Fruit fly (Drosophila melanogaster) whole organism, embryonic: ENCODE measurements around the gene CG4611.

Experiments used
- ATbp ChIP-seq: fragments of 200-800 bp; sonication (Bioruptor generic); optimal IDR thresholded peaks from 2 replicates; lab custom pipeline; 2017; ENCODE audit warnings: missing biosample characterization, mild to moderate bottlenecking, missing genetic modification characterization, missing genetic modification reagents
- Bdp1 ChIP-seq: fragments of 200-800 bp; sonication (Bioruptor generic); optimal IDR thresholded peaks from 3 replicates; lab custom pipeline; 2016; ENCODE audit warnings: missing biosample characterization, missing genetic modification characterization
- CG10321 ChIP-seq: fragments of 200-800 bp; sonication (Bioruptor generic); IDR thresholded peaks from 2 replicates; pipeline ENCODE4 v1.3.6; 2022; ENCODE audit warnings: missing biosample characterization, missing genetic modification characterization
- CG11247 ChIP-seq: fragments of 200-800 bp; sonication (Bioruptor generic); IDR thresholded peaks from 2 replicates; pipeline ENCODE4 v1.3.6; 2022; ENCODE audit warnings: missing biosample characterization, missing genetic modification characterization
- CG11723 ChIP-seq: fragments of 200-800 bp; sonication (Bioruptor generic); optimal IDR thresholded peaks from 2 replicates; lab custom pipeline; 2017; ENCODE audit warnings: missing biosample characterization, mild to moderate bottlenecking, missing genetic modification characterization
- CG12659 ChIP-seq: fragments of 200-800 bp; sonication (Bioruptor generic); optimal IDR thresholded peaks from 3 replicates; lab custom pipeline; 2017; ENCODE audit warnings: mild to moderate bottlenecking, missing biosample characterization, missing genetic modification reagents, missing genetic modification characterization
- CG17912 ChIP-seq: fragments of 200-800 bp; sonication (Bioruptor generic); optimal IDR thresholded peaks from 2 replicates; lab custom pipeline; 2018; ENCODE audit warnings: missing biosample characterization, mild to moderate bottlenecking, missing genetic modification characterization
- CG18476 ChIP-seq: fragments of 200-800 bp; sonication (Bioruptor generic); optimal IDR thresholded peaks from 2 replicates; lab custom pipeline; 2016; ENCODE audit warnings: missing biosample characterization, mild to moderate bottlenecking, missing genetic modification characterization
- CG18599 ChIP-seq: fragments of 200-800 bp; sonication (Bioruptor generic); optimal IDR thresholded peaks from 3 replicates; lab custom pipeline; 2017; ENCODE audit warnings: missing biosample characterization, missing genetic modification characterization, mild to moderate bottlenecking, moderate library complexity, missing genetic modification reagents
- CG18619 ChIP-seq: fragments of 200-800 bp; sonication (Bioruptor generic); optimal IDR thresholded peaks from 3 replicates; lab custom pipeline; 2017; ENCODE audit warnings: missing biosample characterization, mild to moderate bottlenecking, missing genetic modification characterization
- CG31365 ChIP-seq: fragments of 200-800 bp; sonication (Bioruptor generic); optimal IDR thresholded peaks from 2 replicates; lab custom pipeline; 2018; ENCODE audit warnings: missing biosample characterization, mild to moderate bottlenecking, missing genetic modification characterization
- CG3163 ChIP-seq: fragments of 200-800 bp; sonication (Bioruptor generic); optimal IDR thresholded peaks from 3 replicates; lab custom pipeline; 2016; ENCODE audit warnings: missing biosample characterization, missing genetic modification characterization
- CG32532 ChIP-seq: fragments of 200-800 bp; sonication (Bioruptor generic); IDR thresholded peaks from 2 replicates; pipeline ENCODE4 v1.3.6; 2022; ENCODE audit warnings: missing biosample characterization, missing genetic modification characterization
- CG32767 ChIP-seq: fragments of 200-800 bp; sonication (Bioruptor generic); IDR thresholded peaks from 2 replicates; pipeline ENCODE4 v1.3.6; 2022; ENCODE audit warnings: missing biosample characterization, missing genetic modification characterization
- CG3995 ChIP-seq: fragments of 200-800 bp; sonication (Bioruptor generic); optimal IDR thresholded peaks from 3 replicates; lab custom pipeline; 2016; ENCODE audit warnings: missing biosample characterization, missing genetic modification characterization
- CG4424 ChIP-seq: fragments of 200-800 bp; sonication (Bioruptor generic); optimal IDR thresholded peaks from 3 replicates; lab custom pipeline; 2016; ENCODE audit warnings: missing biosample characterization, missing genetic modification characterization
- CG7372 ChIP-seq: fragments of 200-800 bp; sonication (Bioruptor generic); IDR thresholded peaks from 2 replicates; pipeline ENCODE4 v1.3.6; 2022; ENCODE audit warnings: missing biosample characterization, missing genetic modification characterization
- CG7786 ChIP-seq: fragments of 200-800 bp; sonication (Bioruptor generic); optimal IDR thresholded peaks from 2 replicates; lab custom pipeline; 2016; ENCODE audit warnings: missing biosample characterization, missing genetic modification characterization
- CG7987 ChIP-seq: fragments of 200-800 bp; sonication (Bioruptor generic); optimal IDR thresholded peaks from 2 replicates; lab custom pipeline; 2018; ENCODE audit warnings: missing biosample characterization, mild to moderate bottlenecking, missing genetic modification characterization, moderate library complexity
- Dfd ChIP-seq, 2 experiments: fragments of >200 bp; optimal IDR thresholded peaks; 2 replicates each; lab custom pipeline; 2017; ENCODE audit warnings: missing biosample characterization in 2 of 2, missing genetic modification characterization in 2 of 2
- Doc3 ChIP-seq: fragments of 200-800 bp; sonication (Bioruptor generic); IDR thresholded peaks from 3 replicates; pipeline ENCODE4 v1.3.6; 2022; ENCODE audit warnings: missing biosample characterization, missing genetic modification characterization; ENCODE audit not compliant: partially characterized antibody
- Dref ChIP-seq: fragments of 200-800 bp; sonication (Bioruptor generic); IDR thresholded peaks from 2 replicates; pipeline ENCODE4 v1.3.6; 2022; ENCODE audit warnings: missing biosample characterization, missing genetic modification characterization
- ERR ChIP-seq: fragments of 200-800 bp; sonication (Bioruptor generic); optimal IDR thresholded peaks from 2 replicates; lab custom pipeline; 2016; ENCODE audit warnings: missing biosample characterization, missing genetic modification characterization
- Eip74EF ChIP-seq, 2 experiments: fragments of 200-800 bp in 1 of 2; fragments of >200 bp in 1 of 2; sonication (Bioruptor generic) in 1 of 2; optimal IDR thresholded peaks; 2 replicates each; lab custom pipeline; 2017 to 2019; ENCODE audit warnings: missing biosample characterization in 2 of 2, missing genetic modification characterization in 2 of 2, mild to moderate bottlenecking in 1 of 2, moderate library complexity in 1 of 2
- Lhr ChIP-seq: fragments of 200-800 bp; sonication (Bioruptor generic); optimal IDR thresholded peaks from 3 replicates; lab custom pipeline; 2017; ENCODE audit warnings: mild to moderate bottlenecking, missing biosample characterization, missing genetic modification reagents, missing genetic modification characterization
- NK7.1 ChIP-seq: fragments of 200-800 bp; sonication (Bioruptor generic); optimal IDR thresholded peaks from 3 replicates; lab custom pipeline; 2016; ENCODE audit warnings: missing biosample characterization, missing genetic modification characterization
- Sin3A ChIP-seq: fragments of >200 bp; optimal IDR thresholded peaks from 2 replicates; lab custom pipeline; 2018
- Sox100B ChIP-seq: fragments of 200-800 bp; sonication (Bioruptor generic); optimal IDR thresholded peaks from 3 replicates; lab custom pipeline; 2018; ENCODE audit warnings: missing biosample characterization, mild to moderate bottlenecking, missing genetic modification characterization
- bbx ChIP-seq: fragments of 200-800 bp; sonication (Bioruptor generic); IDR thresholded peaks from 2 replicates; pipeline ENCODE4 v1.3.6; 2022; ENCODE audit warnings: missing biosample characterization, missing genetic modification characterization; ENCODE audit not compliant: partially characterized antibody
- gcm ChIP-seq: fragments of 200-800 bp; sonication (Bioruptor generic); optimal IDR thresholded peaks from 2 replicates; lab custom pipeline; 2019; ENCODE audit warnings: missing biosample characterization, mild to moderate bottlenecking, missing genetic modification characterization, moderate library complexity
- gfzf ChIP-seq: fragments of 200-800 bp; sonication (Bioruptor generic); optimal IDR thresholded peaks from 2 replicates; lab custom pipeline; 2016; ENCODE audit warnings: missing biosample characterization, mild to moderate bottlenecking, missing genetic modification characterization, moderate library complexity
- grau ChIP-seq: fragments of 200-800 bp; optimal IDR thresholded peaks from 3 replicates; lab custom pipeline; 2019; ENCODE audit warnings: missing biosample characterization, mild to moderate bottlenecking, missing genetic modification characterization, moderate library complexity
- grn ChIP-seq: fragments of 200-800 bp; sonication (Bioruptor generic); optimal IDR thresholded peaks from 3 replicates; lab custom pipeline; 2017; ENCODE audit warnings: missing biosample characterization, missing genetic modification characterization
- gsb-n ChIP-seq: fragments of 200-800 bp; sonication (Bioruptor generic); optimal IDR thresholded peaks from 3 replicates; lab custom pipeline; 2018; ENCODE audit warnings: missing biosample characterization, mild to moderate bottlenecking, missing genetic modification characterization
- ham ChIP-seq: fragments of 200-800 bp; sonication (Bioruptor generic); IDR thresholded peaks from 2 replicates; pipeline ENCODE4 v1.3.6; 2022; ENCODE audit warnings: missing biosample characterization, missing genetic modification characterization
- ind ChIP-seq: fragments of 200-800 bp; sonication (Bioruptor generic); optimal IDR thresholded peaks from 3 replicates; lab custom pipeline; 2016; ENCODE audit warnings: missing biosample characterization, missing genetic modification characterization
- kah ChIP-seq: fragments of 200-800 bp; sonication (Bioruptor generic); optimal IDR thresholded peaks from 2 replicates; lab custom pipeline; 2018; ENCODE audit warnings: missing biosample characterization, mild to moderate bottlenecking, missing genetic modification characterization
- lab ChIP-seq: fragments of 200-800 bp; sonication (Bioruptor generic); optimal IDR thresholded peaks from 3 replicates; lab custom pipeline; 2017; ENCODE audit warnings: missing biosample characterization, missing genetic modification characterization, mild to moderate bottlenecking, moderate library complexity, missing genetic modification reagents
- mld ChIP-seq: fragments of 200-800 bp; sonication (Bioruptor generic); IDR thresholded peaks from 3 replicates; pipeline ENCODE4 v1.3.6; 2022; ENCODE audit warnings: missing biosample characterization, missing genetic modification characterization; ENCODE audit not compliant: partially characterized antibody
- otp ChIP-seq: fragments of 200-800 bp; sonication (Bioruptor generic); IDR thresholded peaks from 3 replicates; pipeline ENCODE4, ENCODE4 v1.3.6; 2022; ENCODE audit warnings: missing biosample characterization, missing genetic modification characterization
- pan ChIP-seq, 4 experiments: fragments of >200 bp in 3 of 4; fragments of 200-800 bp in 1 of 4; sonication (Bioruptor generic) in 1 of 4; optimal IDR thresholded peaks in 3 of 4; IDR thresholded peaks in 1 of 4; 2 replicates each; pipeline versions ENCODE4 v1.3.6 to Lab custom; 2017 to 2022; ENCODE audit warnings: missing biosample characterization in 2 of 4, missing genetic modification characterization in 2 of 4, mixed read lengths in 1 of 4
- repo ChIP-seq: fragments of 200-800 bp; sonication (Bioruptor generic); optimal IDR thresholded peaks from 2 replicates; lab custom pipeline; 2016; ENCODE audit warnings: missing biosample characterization, missing genetic modification characterization
- run ChIP-seq: fragments of 200-800 bp; sonication (Bioruptor generic); optimal IDR thresholded peaks from 3 replicates; lab custom pipeline; 2018; ENCODE audit warnings: missing biosample characterization, mild to moderate bottlenecking, missing genetic modification characterization
- sima ChIP-seq: fragments of 200-800 bp; sonication (Bioruptor generic); optimal IDR thresholded peaks from 2 replicates; lab custom pipeline; 2016; ENCODE audit warnings: missing biosample characterization, missing genetic modification characterization
- sqz ChIP-seq: fragments of 200-800 bp; sonication (Bioruptor generic); optimal IDR thresholded peaks from 3 replicates; lab custom pipeline; 2018; ENCODE audit warnings: missing biosample characterization, mild to moderate bottlenecking, missing genetic modification characterization
- sr ChIP-seq: fragments of 200-800 bp; sonication (Bioruptor generic); IDR thresholded peaks from 3 replicates; pipeline ENCODE4 v1.3.6; 2022; ENCODE audit warnings: missing biosample characterization, missing genetic modification characterization
- sug ChIP-seq: fragments of 200-800 bp; optimal IDR thresholded peaks from 2 replicates; lab custom pipeline; 2019; ENCODE audit warnings: missing biosample characterization, mild to moderate bottlenecking, missing genetic modification characterization, moderate library complexity
- tgo ChIP-seq: fragments of 200-800 bp; sonication (Bioruptor generic); IDR thresholded peaks from 3 replicates; pipeline ENCODE4 v1.3.6; 2022; ENCODE audit warnings: missing biosample characterization, missing genetic modification characterization
- unpg ChIP-seq: fragments of 200-800 bp; sonication (Bioruptor generic); optimal IDR thresholded peaks from 3 replicates; lab custom pipeline; 2018; ENCODE audit warnings: missing biosample characterization, mild to moderate bottlenecking, missing genetic modification characterization, moderate library complexity
- yki ChIP-seq: fragments of >200 bp; optimal IDR thresholded peaks from 3 replicates; lab custom pipeline; 2018
- zf30C ChIP-seq: fragments of 200-800 bp; sonication (Bioruptor generic); optimal IDR thresholded peaks from 3 replicates; lab custom pipeline; 2018; ENCODE audit warnings: missing biosample characterization, mild to moderate bottlenecking, missing genetic modification characterization

CG4611 gene

DNA sequence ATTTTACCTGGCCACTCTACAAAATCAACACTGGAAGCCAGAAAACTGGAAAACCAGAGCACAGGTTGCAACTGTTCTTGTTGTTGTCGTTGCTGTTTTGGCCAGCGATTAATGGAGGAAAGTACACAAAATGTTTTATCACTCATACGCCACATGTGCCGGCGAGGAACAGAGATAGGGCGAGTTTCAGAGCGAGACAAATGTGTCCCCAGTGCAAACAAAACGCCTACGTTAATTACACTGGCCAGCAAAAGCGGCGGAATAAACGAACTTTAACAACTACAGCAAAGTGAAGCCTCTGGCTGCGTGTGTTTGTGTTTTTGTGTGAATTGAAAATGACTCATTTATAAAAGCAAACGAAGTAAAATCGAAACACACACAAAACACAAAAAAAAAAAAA, 44.0 kb downstream of the CG4611 start (continued):
- TF ChIP-seq otp (GFP tag; lab: Robert Waterston, UW) = 0 out of 3 replicates have a peak, but pooled peaks have one; percentile 24
- TF ChIP-seq CG31365 (tag; lab: Kevin White, UChicago) = no peak
- TF ChIP-seq tgo (GFP tag; lab: Robert Waterston, UW) = no peak
- peak; percentile 35 for TF ChIP-seq CG7987
- no peak for TF ChIP-seq Doc3
- no peak for TF ChIP-seq CG3163 (GFP tag; lab: Kevin White, UChicago)
- TF ChIP-seq CG32532 (GFP tag; lab: Robert Waterston, UW) = 0 out of 2 replicates have a peak, but pooled peaks have one; percentile 30
- TF ChIP-seq run (tag; lab: Kevin White, UChicago) = no peak
- no peak for TF ChIP-seq ERR (GFP tag; lab: Kevin White, UChicago)
- no peak for TF ChIP-seq CG18476
- no peak for TF ChIP-seq Dfd (GFP tag; optimal IDR thresholded peaks at IDR 0.05; lab: Kevin White, UChicago)
- TF ChIP-seq kah (GFP tag; lab: Kevin White, UChicago) = no peak
- peak; percentile 8 for TF ChIP-seq unpg
- TF ChIP-seq Bdp1 (GFP tag; lab: Kevin White, UChicago) = no peak
- no peak for TF ChIP-seq CG17912 (GFP tag; lab: Kevin White, UChicago)
- TF ChIP-seq Sox100B (GFP tag; lab: Kevin White, UChicago) = no peak
- TF ChIP-seq CG32767 (GFP tag; lab: Robert Waterston, UW) = no peak
- no peak for TF ChIP-seq ham (GFP tag; lab: Robert Waterston, UW)
- TF ChIP-seq ind (GFP tag; lab: Kevin White, UChicago) = no peak
- no peak for TF ChIP-seq Sin3A (lab: Kevin White, UChicago)
- no peak for TF ChIP-seq Lhr
- no peak for TF ChIP-seq Eip74EF (GFP tag; optimal IDR thresholded peaks at IDR 0.05; lab: Kevin White, UChicago)
- no peak for TF ChIP-seq NK7.1 (GFP tag; lab: Kevin White, UChicago)
- TF ChIP-seq CG7786 (GFP tag; lab: Kevin White, UChicago) = no peak
- peak; percentile 34 for TF ChIP-seq CG18599
- peak; percentile 31 for TF ChIP-seq sqz
- no peak for TF ChIP-seq CG11723 (GFP tag; lab: Kevin White, UChicago)
- TF ChIP-seq sr (GFP tag; lab: Robert Waterston, UW) = peak; percentile 63; the same call in 2 of the 3 replicates
- TF ChIP-seq grau (tag; lab: Kevin White, UChicago) = no peak
- no peak for TF ChIP-seq repo (GFP tag; lab: Kevin White, UChicago)
- no peak for TF ChIP-seq yki (lab: Kevin White, UChicago)
- TF ChIP-seq pan (optimal IDR thresholded peaks at IDR 0.05; lab: Kevin White, UChicago) = no peak
- TF ChIP-seq pan (GFP tag; optimal IDR thresholded peaks at IDR 0.05 in 1 of 2, IDR thresholded peaks at IDR 0.05 in 1 of 2) = no peak
- TF ChIP-seq Dref (GFP tag; lab: Robert Waterston, UW) = no peak
- no peak for TF ChIP-seq gcm (GFP tag; lab: Kevin White, UChicago)
- no peak for TF ChIP-seq CG4424 (GFP tag; lab: Kevin White, UChicago)
- TF ChIP-seq ATbp (GFP tag; lab: Kevin White, UChicago) = peak; percentile 2
- no peak for TF ChIP-seq CG12659 (GFP tag; lab: Kevin White, UChicago)
- TF ChIP-seq bbx (GFP tag; lab: Robert Waterston, UW) = 0 out of 2 replicates have a peak, but pooled peaks have one; percentile 32
- TF ChIP-seq gsb-n (tag; lab: Kevin White, UChicago) = no peak
- TF ChIP-seq gfzf (GFP tag; lab: Kevin White, UChicago) = no peak
- peak; percentile 22 for TF ChIP-seq lab (GFP tag; lab: Kevin White, UChicago)
- peak; percentile 39 for TF ChIP-seq CG7372
- TF ChIP-seq zf30C (GFP tag; lab: Kevin White, UChicago) = no peak
- TF ChIP-seq sima = no peak
- TF ChIP-seq sug (tag; lab: Kevin White, UChicago) = no peak
- no peak for TF ChIP-seq CG11247
- TF ChIP-seq grn (GFP tag; lab: Kevin White, UChicago) = no peak
- TF ChIP-seq CG3995 (GFP tag; lab: Kevin White, UChicago) = no peak
- TF ChIP-seq CG18619 (GFP tag; lab: Kevin White, UChicago) = no peak
- TF ChIP-seq mld (GFP tag; lab: Robert Waterston, UW) = no peak
- TF ChIP-seq CG10321 (GFP tag; lab: Robert Waterston, UW) = peak; percentile 57; the same call in 1 of the 2 replicates
